Fruit fly (Drosophila melanogaster): ENCODE data around the gene Obp83cd.

DNA sequence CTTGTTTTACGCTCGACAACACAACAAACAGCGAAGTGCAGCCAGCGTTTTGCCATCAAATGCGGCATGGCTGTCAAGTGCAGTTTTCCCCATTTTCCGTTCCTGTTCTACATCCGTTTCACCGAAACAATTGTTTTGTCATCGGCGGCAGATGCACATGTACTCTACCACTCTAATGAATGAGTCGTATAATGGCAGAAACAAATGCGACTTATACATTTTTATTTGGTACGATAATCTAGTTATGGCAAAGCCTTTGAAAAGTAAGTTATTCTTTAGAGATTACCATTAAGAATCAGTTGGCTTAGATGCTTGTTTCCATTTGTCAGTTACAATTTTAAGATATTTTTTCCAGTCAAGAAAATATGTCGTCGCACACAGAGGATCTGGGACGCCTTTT is 14.4 kb downstream of the Obp83cd start, which contains the start of gene Vha14-2:
- no peak for TF ChIP-seq Eip93F (GFP tag; optimal IDR thresholded peaks at IDR 0.05)
- no peak for TF ChIP-seq svp (GFP tag)
- no peak for TF ChIP-seq CG15336 (GFP tag; IDR thresholded peaks at IDR 0.05)
- TF ChIP-seq CG6854 (GFP tag; optimal IDR thresholded peaks at IDR 0.05) = no peak
- TF ChIP-seq Hr38 (GFP tag; optimal IDR thresholded peaks at IDR 0.05) = no peak
- no peak for TF ChIP-seq Blimp-1 (GFP tag; optimal IDR thresholded peaks at IDR 0.05)
- no peak for TF ChIP-seq OdsH (GFP tag; optimal IDR thresholded peaks at IDR 0.05)
